Fruit fly (Drosophila melanogaster): ENCODE measurements around the gene js.

- no peak for TF ChIP-seq cnc (optimal IDR thresholded peaks at IDR 0.05)
- TF ChIP-seq CG5204 (GFP tag; optimal IDR thresholded peaks at IDR 0.05): no peak
- no peak for TF ChIP-seq CG7101 (tag; optimal IDR thresholded peaks at IDR 0.05)
- TF ChIP-seq CG33017 (tag; optimal IDR thresholded peaks at IDR 0.05): no peak
- TF ChIP-seq Crg-1 (GFP tag; optimal IDR thresholded peaks at IDR 0.05): no peak
- no peak for TF ChIP-seq Clk (GFP tag; optimal IDR thresholded peaks at IDR 0.05)
- no peak for TF ChIP-seq CG7045 (GFP tag; optimal IDR thresholded peaks at IDR 0.05)
- TF ChIP-seq CG1620 (GFP tag; optimal IDR thresholded peaks at IDR 0.05): no peak
- TF ChIP-seq toe (GFP tag; optimal IDR thresholded peaks at IDR 0.05): no peak
- no peak for TF ChIP-seq CG14711 (tag; optimal IDR thresholded peaks at IDR 0.05)
- TF ChIP-seq Hr96 (GFP tag; optimal IDR thresholded peaks at IDR 0.05): no peak
- TF ChIP-seq kay (GFP tag; ENCODE audit: borderline replicate concordance): no peak
- TF ChIP-seq cic (GFP tag; optimal IDR thresholded peaks at IDR 0.05): no peak
Measured at dm6 chr3R:16339475-16339874, 28.6 kb downstream of the js start, which contains the start of gene Sulf1.
